Worm (Caenorhabditis elegans) whole organism, young adult: ENCODE measurements around the gene mig-14.

Experiments used
- F57C9.4 ChIP-seq: sonication (generic microtip); optimal IDR thresholded peaks from 2 replicates; lab custom pipeline; 2017; ENCODE audit warnings: mild to moderate bottlenecking, missing genetic modification characterization, missing compliant biosample characterization
- ceh-40 ChIP-seq: fragments of 200-800 bp; sonication (Bioruptor generic); IDR thresholded peaks from 2 replicates; pipeline ENCODE4 v1.3.6; 2022; ENCODE audit warnings: missing genetic modification characterization, missing compliant biosample characterization
- hrde-1 ChIP-seq: sonication (generic microtip); optimal IDR thresholded peaks from 2 replicates; lab custom pipeline; 2016; ENCODE audit warnings: missing genetic modification characterization, mild to moderate bottlenecking, missing compliant biosample characterization, moderate library complexity, missing genotype, missing genetic modification reagents, borderline replicate concordance
- lir-1 ChIP-seq: fragments of 200-800 bp; sonication (Bioruptor generic); conservative IDR thresholded peaks from 2 replicates; pipeline ENCODE4 v1.3.6; 2022; ENCODE audit warnings: missing genetic modification reagents, missing genetic modification characterization, missing compliant biosample characterization
- pha-4 ChIP-seq: fragments of 150-350 bp; sonication (generic microtip); optimal IDR thresholded peaks from 2 replicates; lab custom pipeline; 2014; ENCODE audit warnings: missing biosample characterization, missing genetic modification reagents, missing genetic modification characterization
- sea-2 ChIP-seq: fragments of 200-800 bp; sonication (Bioruptor generic); IDR thresholded peaks from 2 replicates; pipeline ENCODE4 v1.3.6; 2022; ENCODE audit warnings: missing genetic modification characterization, missing compliant biosample characterization
- snpc-4 ChIP-seq, 5 experiments: fragments of 150-350 bp in 1 of 5; sonication (generic microtip) in 4 of 5; optimal IDR thresholded peaks; 2 replicates each; lab custom pipeline; 2014 to 2018; ENCODE audit warnings: missing genetic modification characterization in 5 of 5, missing biosample characterization in 3 of 5, antibody characterized with exemption in 2 of 5, mild to moderate bottlenecking in 2 of 5, missing compliant biosample characterization in 2 of 5, missing genotype in 2 of 5, moderate library complexity in 2 of 5, missing genetic modification reagents in 1 of 5
- unc-130 ChIP-seq: sonication (generic microtip); optimal IDR thresholded peaks from 2 replicates; lab custom pipeline; 2016; ENCODE audit warnings: missing genetic modification reagents, missing genetic modification characterization, missing compliant biosample characterization
- unc-62 ChIP-seq: fragments of 150-350 bp; optimal IDR thresholded peaks from 2 replicates; lab custom pipeline; 2014; ENCODE audit warnings: missing biosample characterization, missing genetic modification reagents, missing genetic modification characterization
- xnd-1 ChIP-seq: sonication (generic microtip); optimal IDR thresholded peaks from 2 replicates; lab custom pipeline; 2016; ENCODE audit warnings: missing genotype, missing genetic modification reagents, missing genetic modification characterization, missing compliant biosample characterization
- zim-3 ChIP-seq: sonication (generic microtip); optimal IDR thresholded peaks from 2 replicates; lab custom pipeline; 2017; ENCODE audit warnings: mild to moderate bottlenecking, missing genetic modification characterization, moderate library complexity, missing compliant biosample characterization
- ztf-26 ChIP-seq: sonication (generic microtip); optimal IDR thresholded peaks from 2 replicates; lab custom pipeline; 2017; ENCODE audit warnings: missing genetic modification characterization, missing compliant biosample characterization

DNA sequence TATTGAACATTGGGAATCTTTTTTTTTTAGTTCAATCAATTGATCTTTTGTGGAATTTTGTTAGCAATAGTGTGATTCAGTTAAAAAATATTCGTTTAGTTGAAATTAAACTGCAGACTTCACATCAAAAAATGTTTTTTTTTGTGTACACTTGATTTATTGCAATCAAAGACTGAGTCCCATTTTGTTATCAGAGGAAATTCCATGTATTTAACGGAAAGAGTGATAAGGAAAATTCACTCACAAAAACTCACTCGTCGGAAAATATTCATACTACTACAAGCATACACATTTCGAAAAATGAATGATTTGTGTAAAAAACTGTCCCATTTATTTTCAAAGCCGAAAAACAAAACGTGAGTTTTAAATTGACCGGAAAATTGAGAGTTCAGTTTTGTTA is 29.8 kb downstream of the mig-14 start, which contains the start of gene C01B9.1:
- TF ChIP-seq ceh-40 (GFP tag; lab: Robert Waterston, UW) (no peak), sea-2 (no peak), lir-1 (GFP tag; lab: Robert Waterston, UW) (no peak), snpc-4 (GFP tag; optimal IDR thresholded peaks at IDR 0.05; lab: Kevin White, UChicago) (no peak), snpc-4 (tag; optimal IDR thresholded peaks at IDR 0.05; lab: Kevin White, UChicago) (no peak), F57C9.4 (tag; lab: Kevin White, UChicago) (no peak), xnd-1 (tag; lab: Kevin White, UChicago) (no peak), pha-4 (no peak), zim-3 (tag; lab: Kevin White, UChicago) (no peak), ztf-26 (tag; lab: Kevin White, UChicago) (no peak), hrde-1 (tag; lab: Kevin White, UChicago) (no peak), unc-130 (GFP tag; lab: Kevin White, UChicago) (no peak), unc-62 (GFP tag; lab: Kevin White, UChicago) (no peak)
